Worm (Caenorhabditis elegans) whole organism, early embryonic: ENCODE measurements around the gene F09E5.11.

ENCODE experiments used
- B0310.2 ChIP-seq: sonication (generic microtip); optimal IDR thresholded peaks from 2 replicates; lab custom pipeline; 2016; ENCODE audit warnings: mild to moderate bottlenecking, missing genetic modification characterization, missing compliant biosample characterization
- F13C5.2 ChIP-seq: sonication (generic microtip); optimal IDR thresholded peaks from 2 replicates; lab custom pipeline; 2017; ENCODE audit warnings: mild to moderate bottlenecking, missing genetic modification characterization, inconsistent platforms, missing compliant biosample characterization
- ama-1 ChIP-seq: fragments of 150-350 bp; optimal IDR thresholded peaks from 2 replicates; lab custom pipeline; 2014
- ceh-13 ChIP-seq: fragments of 200-800 bp; sonication (Bioruptor generic); optimal IDR thresholded peaks from 2 replicates; lab custom pipeline; 2018; ENCODE audit warnings: mild to moderate bottlenecking, missing genetic modification characterization, missing compliant biosample characterization
- ets-7 ChIP-seq: sonication (generic microtip); optimal IDR thresholded peaks from 2 replicates; lab custom pipeline; 2016; ENCODE audit warnings: missing genotype, missing genetic modification characterization, missing compliant biosample characterization
- flt-1 ChIP-seq: fragments of 200-800 bp; sonication (Bioruptor generic); IDR thresholded peaks from 2 replicates; pipeline ENCODE4 v1.3.6; 2022; ENCODE audit warnings: missing genetic modification characterization, missing compliant biosample characterization
- hmbx-1 ChIP-seq: sonication (generic microtip); optimal IDR thresholded peaks from 2 replicates; lab custom pipeline; 2016; ENCODE audit warnings: mild to moderate bottlenecking, missing genetic modification characterization, missing compliant biosample characterization
- scrt-1 ChIP-seq: fragments of 200-800 bp; sonication (Bioruptor generic); IDR thresholded peaks from 2 replicates; pipeline ENCODE4 v1.3.6; 2022; ENCODE audit warnings: missing genetic modification characterization, missing compliant biosample characterization
- sea-1 ChIP-seq: fragments of 200-800 bp; sonication (Bioruptor generic); conservative IDR thresholded peaks from 2 replicates; pipeline ENCODE4 v1.3.6; 2022; ENCODE audit warnings: missing genetic modification characterization, missing compliant biosample characterization
- tbx-11 ChIP-seq: fragments of 200-800 bp; sonication (Bioruptor generic); IDR thresholded peaks from 2 replicates; pipeline ENCODE4 v1.3.6; 2022; ENCODE audit warnings: missing genetic modification characterization, missing compliant biosample characterization
- tbx-37 ChIP-seq: fragments of 200-800 bp; sonication (Bioruptor generic); conservative IDR thresholded peaks from 2 replicates; pipeline ENCODE4 v1.3.6; 2022; ENCODE audit warnings: missing genetic modification reagents, missing genetic modification characterization, missing compliant biosample characterization
- tra-4 ChIP-seq: sonication (generic microtip); optimal IDR thresholded peaks from 2 replicates; lab custom pipeline; 2017; ENCODE audit warnings: missing genetic modification characterization, missing compliant biosample characterization

DNA sequence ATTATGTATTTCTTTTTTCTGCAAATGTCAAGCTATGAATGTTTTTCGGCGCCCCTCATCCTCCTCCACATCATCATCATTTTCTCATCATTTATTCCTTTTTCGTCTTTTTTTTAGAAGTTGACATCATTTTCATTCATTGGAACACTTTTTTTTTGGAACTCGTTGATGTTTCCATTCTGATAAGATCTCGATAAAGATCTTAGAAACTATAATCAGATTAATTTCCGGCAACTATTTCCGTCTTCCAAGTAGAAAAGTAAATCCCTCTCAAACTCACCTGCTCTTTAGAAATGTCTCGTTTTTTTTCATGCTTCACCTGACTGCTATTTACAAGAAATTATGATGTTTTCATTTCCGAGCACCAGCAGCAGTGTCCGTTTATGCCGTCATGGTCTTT lies 29.1 kb downstream of the F09E5.11 start:
- TF ChIP-seq B0310.2 (tag; lab: Kevin White, UChicago) = no peak
- TF ChIP-seq sea-1 = no peak
- TF ChIP-seq ama-1 (lab: Kevin White, UChicago) = no peak
- no peak for TF ChIP-seq ets-7 (tag; lab: Kevin White, UChicago)
- TF ChIP-seq tbx-11 (GFP tag; lab: Robert Waterston, UW) = no peak
- no peak for TF ChIP-seq tbx-37 (GFP tag; lab: Robert Waterston, UW)
- no peak for TF ChIP-seq F13C5.2
- TF ChIP-seq flt-1 (GFP tag; lab: Robert Waterston, UW) = no peak
- no peak for TF ChIP-seq scrt-1 (GFP tag; lab: Robert Waterston, UW)
- no peak for TF ChIP-seq ceh-13 (GFP tag; lab: Kevin White, UChicago)
- TF ChIP-seq tra-4 (tag; lab: Kevin White, UChicago) = no peak
- TF ChIP-seq hmbx-1 (tag; lab: Kevin White, UChicago) = no peak
